Worm (Caenorhabditis elegans) whole organism, young adult: ENCODE measurements around the gene hrg-3.

Experiments
- B0336.3 ChIP-seq: fragments of 200-800 bp; sonication (Bioruptor generic); IDR thresholded peaks from 2 replicates; pipeline ENCODE4 v1.3.6; 2022; ENCODE audit warnings: missing genetic modification characterization, missing compliant biosample characterization
- D2030.7 ChIP-seq: fragments of 200-800 bp; sonication (Bioruptor generic); IDR thresholded peaks from 2 replicates; pipeline ENCODE4 v1.3.6; 2022; ENCODE audit warnings: missing genetic modification reagents, missing genetic modification characterization, missing compliant biosample characterization
- F23B12.7 ChIP-seq: sonication (generic microtip); optimal IDR thresholded peaks from 2 replicates; lab custom pipeline; 2017; ENCODE audit warnings: missing genetic modification characterization, mild to moderate bottlenecking, missing compliant biosample characterization, antibody characterized with exemption, moderate library complexity; ENCODE audit not compliant: insufficient read depth
- F57C9.4 ChIP-seq: sonication (generic microtip); optimal IDR thresholded peaks from 2 replicates; lab custom pipeline; 2017; ENCODE audit warnings: mild to moderate bottlenecking, missing genetic modification characterization, missing compliant biosample characterization
- Y67H2A.10 ChIP-seq: fragments of 200-800 bp; sonication (Bioruptor generic); conservative IDR thresholded peaks from 2 replicates; pipeline ENCODE4 v1.3.6; 2022; ENCODE audit warnings: missing genetic modification reagents, missing genetic modification characterization, missing compliant biosample characterization
- akir-1 ChIP-seq: fragments of 200-800 bp; sonication (Bioruptor generic); optimal IDR thresholded peaks from 2 replicates; lab custom pipeline; 2018; ENCODE audit warnings: mild to moderate bottlenecking, missing genetic modification characterization, moderate library complexity, missing compliant biosample characterization
- athp-1 ChIP-seq: sonication (generic microtip); optimal IDR thresholded peaks from 2 replicates; lab custom pipeline; 2017; ENCODE audit warnings: mild to moderate bottlenecking, missing genetic modification characterization, missing compliant biosample characterization
- dpff-1 ChIP-seq: sonication (generic microtip); optimal IDR thresholded peaks from 2 replicates; lab custom pipeline; 2017; ENCODE audit warnings: mild to moderate bottlenecking, missing genetic modification characterization, missing compliant biosample characterization
- efl-1 ChIP-seq: fragments of 150-350 bp; optimal IDR thresholded peaks from 2 replicates; lab custom pipeline; 2014; ENCODE audit warnings: missing biosample characterization, missing genetic modification reagents, missing genetic modification characterization
- ets-4 ChIP-seq: fragments of 200-800 bp; sonication (Bioruptor generic); optimal IDR thresholded peaks from 2 replicates; lab custom pipeline; 2018; ENCODE audit warnings: mild to moderate bottlenecking, missing genetic modification characterization, missing compliant biosample characterization
- pha-4 ChIP-seq: fragments of 150-350 bp; sonication (generic microtip); optimal IDR thresholded peaks from 2 replicates; lab custom pipeline; 2014; ENCODE audit warnings: missing biosample characterization, missing genetic modification reagents, missing genetic modification characterization
- unc-130 ChIP-seq: sonication (generic microtip); optimal IDR thresholded peaks from 2 replicates; lab custom pipeline; 2016; ENCODE audit warnings: missing genetic modification reagents, missing genetic modification characterization, missing compliant biosample characterization

ce11 chrV:9752918-9753317 is 3.4 kb upstream of the hrg-3 start, which contains the start of gene F58E6.6:
- no peak for TF ChIP-seq akir-1
- no peak for TF ChIP-seq dpff-1 (tag; lab: Kevin White, UChicago)
- TF ChIP-seq efl-1, result no peak
- TF ChIP-seq F57C9.4 (tag; lab: Kevin White, UChicago), result no peak
- no peak for TF ChIP-seq pha-4
- no peak for TF ChIP-seq F23B12.7
- TF ChIP-seq athp-1, result no peak
- TF ChIP-seq ets-4 (GFP tag; lab: Kevin White, UChicago), result no peak
- TF ChIP-seq D2030.7 (GFP tag; lab: Robert Waterston, UW), result no peak
- TF ChIP-seq Y67H2A.10 (GFP tag; lab: Robert Waterston, UW), result no peak
- TF ChIP-seq unc-130 (GFP tag; lab: Kevin White, UChicago), result no peak
- no peak for TF ChIP-seq B0336.3
